Worm (Caenorhabditis elegans) whole organism, L4/young adult: ENCODE data around the gene attf-3.

Source experiments
- W03F9.2 ChIP-seq: fragments of 150-350 bp; optimal IDR thresholded peaks from 2 replicates; lab custom pipeline; 2014; ENCODE audit warnings: missing biosample characterization, missing genetic modification characterization
- him-1 ChIP-seq: sonication (generic microtip); optimal IDR thresholded peaks from 2 replicates; lab custom pipeline; 2016; ENCODE audit warnings: missing genotype, missing genetic modification reagents, missing genetic modification characterization, missing compliant biosample characterization

DNA sequence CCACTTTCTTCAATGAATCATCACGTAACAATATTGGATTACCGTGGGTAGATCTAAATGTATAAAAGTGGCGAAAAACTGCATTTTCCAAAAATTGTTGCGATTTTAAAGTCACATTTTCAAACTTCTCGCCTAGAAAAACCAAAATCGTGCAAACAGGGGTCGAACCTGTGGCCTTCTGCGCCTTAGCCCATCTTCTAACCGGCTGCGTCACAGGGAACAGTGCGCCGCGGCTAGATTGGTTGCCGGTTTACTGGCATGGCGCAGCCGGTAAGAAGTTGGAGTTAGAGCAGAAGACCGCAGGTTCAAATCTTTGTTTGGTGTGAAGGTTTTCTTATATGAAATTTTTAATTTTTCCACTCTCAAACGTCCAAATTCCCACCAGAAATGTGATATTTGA lies 37.1 kb downstream of the attf-3 start:
- TF ChIP-seq W03F9.2 = no peak
- no peak for TF ChIP-seq him-1 (tag; lab: Kevin White, UChicago)
